Fruit fly (Drosophila melanogaster) whole organism, adult: ENCODE data around the gene tomboy20.

ENCODE experiments used
- CG1620 ChIP-seq: fragments of 200-800 bp; sonication (Bioruptor generic); optimal IDR thresholded peaks from 2 replicates; lab custom pipeline; 2016; ENCODE audit warnings: missing biosample characterization, missing genetic modification characterization
- cnc ChIP-seq, 2 experiments: fragments of >200 bp; optimal IDR thresholded peaks; 2 replicates each; lab custom pipeline; 2017
- tj ChIP-seq: fragments of 200-800 bp; sonication (Bioruptor generic); optimal IDR thresholded peaks from 3 replicates; lab custom pipeline; 2017; ENCODE audit warnings: missing biosample characterization, mild to moderate bottlenecking, missing genetic modification characterization, moderate library complexity

- no peak for TF ChIP-seq tj (GFP tag; lab: Kevin White, UChicago)
- no peak for TF ChIP-seq CG1620 (GFP tag; lab: Kevin White, UChicago)
- TF ChIP-seq cnc (optimal IDR thresholded peaks at IDR 0.05; lab: Kevin White, UChicago) = no peak
These were observed 23.6 kb upstream of the tomboy20 start, which contains the start of gene CG31272 for dm6 chr3R:10759348-10759847.
